Worm (Caenorhabditis elegans): Measurements from ENCODE around the gene selt-1.2.

Gene selt-1.2

ce11 chrV:10719833-10720170, 27.4 kb downstream of the selt-1.2 start (continued):
- TF ChIP-seq aptf-2 (GFP tag; conservative IDR thresholded peaks at IDR 0.05) = no peak
- TF ChIP-seq nhr-90 (tag; optimal IDR thresholded peaks at IDR 0.05) = no peak
- no peak for TF ChIP-seq pha-4 (tag; optimal IDR thresholded peaks at IDR 0.05)
- no peak for TF ChIP-seq dox-1 (GFP tag; IDR thresholded peaks at IDR 0.05)
- no peak for TF ChIP-seq let-607 (tag; optimal IDR thresholded peaks at IDR 0.05)
- TF ChIP-seq somi-1 (GFP tag; optimal IDR thresholded peaks at IDR 0.05) = no peak
- no peak for TF ChIP-seq B0019.2 (GFP tag; conservative IDR thresholded peaks at IDR 0.05)
- no peak for TF ChIP-seq tbx-9 (tag; optimal IDR thresholded peaks at IDR 0.05; ENCODE audit: borderline replicate concordance)
- TF ChIP-seq K11D2.4 (GFP tag; IDR thresholded peaks at IDR 0.05) = 0 out of 2 replicates have a peak, but pooled peaks have one; percentile 51
- no peak for TF ChIP-seq Y79H2A.3 (GFP tag; conservative IDR thresholded peaks at IDR 0.05)
- no peak for TF ChIP-seq B0261.1 (tag; optimal IDR thresholded peaks at IDR 0.05)
- TF ChIP-seq lin-26 (GFP tag; IDR thresholded peaks at IDR 0.05) = no peak
- no peak for TF ChIP-seq unc-130 (GFP tag; optimal IDR thresholded peaks at IDR 0.05)
- TF ChIP-seq ztf-26 (tag; optimal IDR thresholded peaks at IDR 0.05) = no peak
- TF ChIP-seq fkh-3 (tag; optimal IDR thresholded peaks at IDR 0.05) = no peak
- TF ChIP-seq nfya-2 (GFP tag; IDR thresholded peaks at IDR 0.05) = no peak
- TF ChIP-seq ceh-27 (GFP tag; optimal IDR thresholded peaks at IDR 0.05) = peak; percentile 44
- TF ChIP-seq attf-5 (GFP tag; optimal IDR thresholded peaks at IDR 0.05) = peak; percentile 49
- no peak for TF ChIP-seq ceh-91 (GFP tag; IDR thresholded peaks at IDR 0.05)
- no peak for TF ChIP-seq ets-4 (GFP tag; optimal IDR thresholded peaks at IDR 0.05)
- no peak for TF ChIP-seq egrh-3 (GFP tag; IDR thresholded peaks at IDR 0.05)
- no peak for TF ChIP-seq T26A5.8 (tag; optimal IDR thresholded peaks at IDR 0.05)
- TF ChIP-seq D2030.7 (GFP tag; IDR thresholded peaks at IDR 0.05) = no peak
- TF ChIP-seq bed-2 (GFP tag; IDR thresholded peaks at IDR 0.05) = no peak
- no peak for TF ChIP-seq ama-1 (optimal IDR thresholded peaks at IDR 0.05)
- no peak for TF ChIP-seq ama-1 (GFP tag; optimal IDR thresholded peaks at IDR 0.05)
- TF ChIP-seq Y56A3A.18 (GFP tag; IDR thresholded peaks at IDR 0.05) = no peak
- TF ChIP-seq B0035.1 (tag; optimal IDR thresholded peaks at IDR 0.05) = no peak
- no peak for TF ChIP-seq chd-7 (tag; optimal IDR thresholded peaks at IDR 0.05)
- TF ChIP-seq egl-44 (GFP tag; IDR thresholded peaks at IDR 0.05) = no peak
- 0 out of 2 replicates have a peak, but pooled peaks have one; percentile 7 for TF ChIP-seq Y95B8A.8 (GFP tag; IDR thresholded peaks at IDR 0.05)
- no peak for TF ChIP-seq lsl-1 (GFP tag; optimal IDR thresholded peaks at IDR 0.05)
- no peak for TF ChIP-seq lin-35 (GFP tag; optimal IDR thresholded peaks at IDR 0.05)
- no peak for TF ChIP-seq gei-17 (GFP tag; optimal IDR thresholded peaks at IDR 0.05)
- TF ChIP-seq let-526 (GFP tag; IDR thresholded peaks at IDR 0.05) = no peak

- peak; percentile 49 for TF ChIP-seq somi-1 (GFP tag; optimal IDR thresholded peaks at IDR 0.05)
- no peak for TF ChIP-seq ceh-79 (tag; optimal IDR thresholded peaks at IDR 0.05)
- TF ChIP-seq F10E7.11 (tag; optimal IDR thresholded peaks at IDR 0.05) = no peak
- TF ChIP-seq nhr-80 (tag; optimal IDR thresholded peaks at IDR 0.05) = no peak
- TF ChIP-seq efl-1 (GFP tag; optimal IDR thresholded peaks at IDR 0.05) = no peak
- no peak for TF ChIP-seq cebp-1 (GFP tag; IDR thresholded peaks at IDR 0.05)
- peak; percentile 29 for TF ChIP-seq cebp-1 (tag; optimal IDR thresholded peaks at IDR 0.05)
- peak; percentile 38 for TF ChIP-seq ama-1 (optimal IDR thresholded peaks at IDR 0.05)
- TF ChIP-seq ama-1 (GFP tag; optimal IDR thresholded peaks at IDR 0.05) = no peak
- no peak for TF ChIP-seq F57A8.1 (GFP tag; optimal IDR thresholded peaks at IDR 0.05)
- TF ChIP-seq madf-10 (tag; optimal IDR thresholded peaks at IDR 0.05) = no peak
- no peak for TF ChIP-seq egl-18 (GFP tag; IDR thresholded peaks at IDR 0.05)
- TF ChIP-seq snpc-3.4 (tag; optimal IDR thresholded peaks at IDR 0.05) = no peak
- TF ChIP-seq aptf-3 (GFP tag; IDR thresholded peaks at IDR 0.05) = no peak
- no peak for TF ChIP-seq madf-6 (GFP tag; IDR thresholded peaks at IDR 0.05)
- TF ChIP-seq nhr-179 (tag; optimal IDR thresholded peaks at IDR 0.05) = no peak
- no peak for TF ChIP-seq ztf-3 (GFP tag; optimal IDR thresholded peaks at IDR 0.05)
- TF ChIP-seq rcor-1 (GFP tag; IDR thresholded peaks at IDR 0.05) = 0 out of 2 replicates have a peak, but pooled peaks have one; percentile 14
Observed at ce11 chrV:10719019-10719832, 27.9 kb downstream of the selt-1.2 start.
